Fruit fly (Drosophila melanogaster) whole organism, pupa: ENCODE measurements around the gene hep.

Experiments
- CG10348 ChIP-seq: fragments of 200-800 bp; sonication (Bioruptor generic); IDR thresholded peaks from 2 replicates; pipeline ENCODE4 v1.3.6; 2022; ENCODE audit warnings: missing biosample characterization, missing genetic modification characterization
- CG12605 ChIP-seq: fragments of 200-800 bp; sonication (Bioruptor generic); IDR thresholded peaks from 2 replicates; pipeline ENCODE4 v1.3.6; 2022; ENCODE audit warnings: missing biosample characterization, missing genetic modification characterization
- CG13204 ChIP-seq: fragments of 200-800 bp; sonication (Bioruptor generic); optimal IDR thresholded peaks from 2 replicates; lab custom pipeline; 2018; ENCODE audit warnings: missing biosample characterization, mild to moderate bottlenecking, missing genetic modification characterization, moderate library complexity
- CG14655 ChIP-seq: fragments of 200-800 bp; sonication (Bioruptor generic); optimal IDR thresholded peaks from 3 replicates; lab custom pipeline; 2017; ENCODE audit warnings: mild to moderate bottlenecking, missing biosample characterization, missing genetic modification reagents, missing genetic modification characterization
- CG34367 ChIP-seq: fragments of 200-800 bp; sonication (Bioruptor generic); optimal IDR thresholded peaks from 2 replicates; lab custom pipeline; 2018; ENCODE audit warnings: missing biosample characterization, mild to moderate bottlenecking, missing genetic modification characterization
- CG8301 ChIP-seq: fragments of 200-800 bp; sonication (Bioruptor generic); optimal IDR thresholded peaks from 2 replicates; lab custom pipeline; 2018; ENCODE audit warnings: missing biosample characterization, mild to moderate bottlenecking, missing genetic modification characterization
- CG9948 ChIP-seq: fragments of 200-800 bp; sonication (Bioruptor generic); optimal IDR thresholded peaks from 2 replicates; lab custom pipeline; 2018; ENCODE audit warnings: missing biosample characterization, mild to moderate bottlenecking, missing genetic modification characterization, moderate library complexity
- D1 ChIP-seq: fragments of 200-800 bp; sonication (Bioruptor generic); optimal IDR thresholded peaks from 2 replicates; lab custom pipeline; 2018; ENCODE audit warnings: missing biosample characterization, mild to moderate bottlenecking, missing genetic modification characterization, moderate library complexity
- EcR ChIP-seq: fragments of 200-800 bp; sonication (Bioruptor generic); optimal IDR thresholded peaks from 3 replicates; lab custom pipeline; 2019; ENCODE audit warnings: missing biosample characterization, missing genetic modification characterization, mild to moderate bottlenecking, moderate library complexity, missing genetic modification reagents
- Ets98B ChIP-seq: fragments of 200-800 bp; sonication (Bioruptor generic); IDR thresholded peaks from 2 replicates; pipeline ENCODE4 v1.3.6; 2022; ENCODE audit warnings: missing biosample characterization, missing genetic modification characterization
- Pif1B ChIP-seq: fragments of 200-800 bp; sonication (Bioruptor generic); optimal IDR thresholded peaks from 3 replicates; lab custom pipeline; 2016; ENCODE audit warnings: missing biosample characterization, missing genetic modification characterization
- Snoo ChIP-seq: fragments of 200-800 bp; sonication (Bioruptor generic); optimal IDR thresholded peaks from 3 replicates; lab custom pipeline; 2017; ENCODE audit warnings: missing biosample characterization, mild to moderate bottlenecking, missing genetic modification characterization, inconsistent platforms

DNA sequence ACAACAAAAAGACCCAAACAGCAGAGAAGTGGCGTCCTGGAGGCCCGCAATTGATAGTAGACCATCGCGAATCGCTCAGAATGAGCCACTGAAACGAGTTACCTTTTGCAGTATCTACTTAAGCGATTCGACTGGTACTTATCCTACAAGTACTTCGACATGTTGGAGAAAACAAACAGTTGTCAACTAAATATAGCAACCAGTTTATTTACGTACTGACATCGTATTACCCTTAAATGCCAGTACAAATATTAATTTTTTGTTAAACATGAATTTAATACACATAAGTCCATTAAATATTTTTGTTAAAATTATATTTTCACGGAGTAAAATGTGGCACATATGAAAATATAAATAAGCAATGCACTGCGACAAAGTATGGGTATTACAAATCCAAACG lies 35.0 kb downstream of the hep start, which contains the start of gene CG12715:
- no peak for TF ChIP-seq CG14655 (GFP tag; lab: Kevin White, UChicago)
- TF ChIP-seq CG34367 (tag; lab: Kevin White, UChicago), result no peak
- no peak for TF ChIP-seq Snoo (tag; lab: Kevin White, UChicago)
- TF ChIP-seq Ets98B, result no peak
- TF ChIP-seq CG10348 (GFP tag; lab: Robert Waterston, UW), result no peak
- TF ChIP-seq CG12605 (GFP tag; lab: Robert Waterston, UW), result no peak
- no peak for TF ChIP-seq EcR (GFP tag; lab: Kevin White, UChicago)
- no peak for TF ChIP-seq CG13204 (GFP tag; lab: Kevin White, UChicago)
- no peak for TF ChIP-seq CG9948 (tag; lab: Kevin White, UChicago)
- TF ChIP-seq CG8301 (tag; lab: Kevin White, UChicago), result no peak
- TF ChIP-seq D1 (tag; lab: Kevin White, UChicago), result no peak
- TF ChIP-seq Pif1B (GFP tag; lab: Kevin White, UChicago), result no peak
